Fruit fly (Drosophila melanogaster) whole organism: Measurements from ENCODE around the gene Rlip.

Experiments
- CG8478 ChIP-seq: fragments of >200 bp; optimal IDR thresholded peaks from 2 replicates; lab custom pipeline; 2018; ENCODE audit warnings: inconsistent platforms
- pan ChIP-seq: fragments of >200 bp; optimal IDR thresholded peaks from 2 replicates; lab custom pipeline; 2017
- psq ChIP-seq: fragments of >200 bp; optimal IDR thresholded peaks from 2 replicates; lab custom pipeline; 2017
- usp ChIP-seq: fragments of >200 bp; optimal IDR thresholded peaks from 2 replicates; lab custom pipeline; 2017; ENCODE audit warnings: missing biosample characterization, missing genetic modification characterization, mixed read lengths

DNA sequence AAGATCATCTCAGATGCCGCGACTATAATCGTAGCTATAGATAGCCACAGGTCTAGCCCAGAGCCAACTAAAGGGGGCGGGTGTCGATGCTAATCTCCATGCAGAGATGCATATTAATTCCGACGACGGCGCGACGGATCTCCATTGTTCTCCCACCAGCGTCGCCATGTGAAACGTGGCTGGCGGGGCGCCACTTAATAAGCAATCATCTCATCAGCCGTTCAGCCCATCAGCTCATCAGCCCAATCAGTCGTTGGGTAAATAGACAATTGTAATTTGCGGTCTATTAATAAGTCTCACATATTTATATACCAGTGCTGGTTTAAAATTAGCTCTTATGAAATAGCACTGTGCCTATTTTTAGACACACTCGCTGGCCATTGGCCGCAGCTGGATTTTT, 8.0 kb downstream of the Rlip start:
- no peak for TF ChIP-seq psq
- no peak for TF ChIP-seq CG8478 (lab: Kevin White, UChicago)
- no peak for TF ChIP-seq usp
- no peak for TF ChIP-seq pan
